Worm (Caenorhabditis elegans): Measurements from ENCODE around the gene thoc-2.

The thoc-2 gene

ce11 chrIII:6344737-6345136 lies 23.1 kb upstream of the thoc-2 start (continued):
- 0 out of 2 replicates have a peak, but pooled peaks have one; percentile 8 for TF ChIP-seq C17E4.6 (GFP tag; IDR thresholded peaks at IDR 0.05)
- no peak for TF ChIP-seq egl-44 (GFP tag; IDR thresholded peaks at IDR 0.05)
- TF ChIP-seq cebp-1 (GFP tag; IDR thresholded peaks at IDR 0.05) = no peak
- TF ChIP-seq cebp-1 (tag; optimal IDR thresholded peaks at IDR 0.05) = peak; percentile 74
- no peak for TF ChIP-seq mel-28 (tag; optimal IDR thresholded peaks at IDR 0.05; ENCODE audit: borderline replicate concordance)
- TF ChIP-seq ets-4 (GFP tag; optimal IDR thresholded peaks at IDR 0.05) = no peak
- TF ChIP-seq K12H6.12 (tag; optimal IDR thresholded peaks at IDR 0.05) = peak; percentile 80
- no peak for TF ChIP-seq nhr-27 (tag; optimal IDR thresholded peaks at IDR 0.05)
- no peak for TF ChIP-seq hlh-26 (GFP tag; conservative IDR thresholded peaks at IDR 0.05)
- TF ChIP-seq F33H1.4 (GFP tag; IDR thresholded peaks at IDR 0.05) = peak; percentile 61
- TF ChIP-seq ceh-27 (GFP tag; optimal IDR thresholded peaks at IDR 0.05) = peak; percentile 72
- TF ChIP-seq hrde-1 (tag; optimal IDR thresholded peaks at IDR 0.05; ENCODE audit: borderline replicate concordance) = peak; percentile 48
- TF ChIP-seq F37B4.10 (GFP tag; IDR thresholded peaks at IDR 0.05) = no peak
- peak; percentile 69 for TF ChIP-seq athp-1 (tag; optimal IDR thresholded peaks at IDR 0.05)
- TF ChIP-seq B0336.3 (GFP tag; IDR thresholded peaks at IDR 0.05) = peak; percentile 71; the same call in 1 of the 2 replicates
- no peak for TF ChIP-seq ztf-25 (GFP tag; IDR thresholded peaks at IDR 0.05)
- TF ChIP-seq B0035.1 (tag; optimal IDR thresholded peaks at IDR 0.05) = no peak
- TF ChIP-seq tlf-1 (GFP tag; optimal IDR thresholded peaks at IDR 0.05) = peak; percentile 54
- no peak for TF ChIP-seq F52B5.7 (tag; optimal IDR thresholded peaks at IDR 0.05)
- TF ChIP-seq C06A6.2 (GFP tag; conservative IDR thresholded peaks at IDR 0.05) = no peak
- no peak for TF ChIP-seq Y95B8A.8 (GFP tag; IDR thresholded peaks at IDR 0.05)
- TF ChIP-seq die-1 (tag; optimal IDR thresholded peaks at IDR 0.05) = no peak
- TF ChIP-seq efl-1 (GFP tag; optimal IDR thresholded peaks at IDR 0.05) = peak; percentile 54
- peak; percentile 26 for TF ChIP-seq him-1 (tag; optimal IDR thresholded peaks at IDR 0.05)
- no peak for TF ChIP-seq zfh-2 (GFP tag; conservative IDR thresholded peaks at IDR 0.05)
- TF ChIP-seq Y56A3A.18 (GFP tag; IDR thresholded peaks at IDR 0.05) = no peak
- no peak for TF ChIP-seq hmg-20 (GFP tag; IDR thresholded peaks at IDR 0.05)
- 0 out of 2 replicates have a peak, but pooled peaks have one; percentile 38 for TF ChIP-seq nfyb-1 (GFP tag; IDR thresholded peaks at IDR 0.05)
- TF ChIP-seq egl-18 (GFP tag; IDR thresholded peaks at IDR 0.05) = no peak
- peak in 1 of 2 experiments; percentile 11 for TF ChIP-seq let-607 (tag; optimal IDR thresholded peaks at IDR 0.05)
- TF ChIP-seq mxl-1 (tag; optimal IDR thresholded peaks at IDR 0.05) = no peak
- TF ChIP-seq zim-3 (tag; optimal IDR thresholded peaks at IDR 0.05) = no peak
- TF ChIP-seq aptf-3 (GFP tag; IDR thresholded peaks at IDR 0.05) = no peak
- TF ChIP-seq lin-54 (GFP tag; optimal IDR thresholded peaks at IDR 0.05) = peak; percentile 70
- TF ChIP-seq somi-1 (GFP tag; optimal IDR thresholded peaks at IDR 0.05) = no peak
- peak; percentile 41 for TF ChIP-seq F23B12.7 (tag; optimal IDR thresholded peaks at IDR 0.05; ENCODE audit: insufficient read depth)
- TF ChIP-seq Y67H2A.10 (GFP tag; conservative IDR thresholded peaks at IDR 0.05) = no peak
- no peak for TF ChIP-seq ceh-79 (tag; optimal IDR thresholded peaks at IDR 0.05)
- peak; percentile 76 for TF ChIP-seq lin-40 (tag; optimal IDR thresholded peaks at IDR 0.05)
- no peak for TF ChIP-seq nhr-90 (tag; optimal IDR thresholded peaks at IDR 0.05)
- no peak for TF ChIP-seq dpff-1 (tag; optimal IDR thresholded peaks at IDR 0.05)
- no peak for TF ChIP-seq rpc-1 (optimal IDR thresholded peaks at IDR 0.05)
- no peak for TF ChIP-seq rpc-1 (tag; optimal IDR thresholded peaks at IDR 0.05)
- TF ChIP-seq fkh-3 (tag; optimal IDR thresholded peaks at IDR 0.05) = no peak
- TF ChIP-seq F22D6.2 (tag; optimal IDR thresholded peaks at IDR 0.05) = no peak
- peak; percentile 37 for TF ChIP-seq madf-10 (tag; optimal IDR thresholded peaks at IDR 0.05)
- TF ChIP-seq ekl-4 (GFP tag; IDR thresholded peaks at IDR 0.05) = peak; percentile 80
- TF ChIP-seq sea-2 (GFP tag; IDR thresholded peaks at IDR 0.05) = no peak
- TF ChIP-seq madf-8 (GFP tag; conservative IDR thresholded peaks at IDR 0.05) = no peak; the same call in 1 of the 2 replicates
- TF ChIP-seq attf-6 (GFP tag; IDR thresholded peaks at IDR 0.05) = no peak

All from whole organism, young adult.